Fruit fly (Drosophila melanogaster) whole organism, wandering third instar larva: ENCODE data around the gene CG43218.
A peak's percentile ranks its signal among the peaks of the same experiment; 100 is the strongest.

Experiments used
- CG9705 ChIP-seq: fragments of 200-800 bp; sonication (Bioruptor generic); optimal IDR thresholded peaks from 2 replicates; lab custom pipeline; 2018; ENCODE audit warnings: missing biosample characterization, mild to moderate bottlenecking, missing genetic modification characterization
- CrebA ChIP-seq: fragments of 200-800 bp; sonication (Bioruptor generic); optimal IDR thresholded peaks from 2 replicates; lab custom pipeline; 2016; ENCODE audit warnings: missing biosample characterization, mild to moderate bottlenecking, missing genetic modification characterization, borderline replicate concordance
- GATAd ChIP-seq: sonication (Bioruptor generic); optimal IDR thresholded peaks from 2 replicates; lab custom pipeline; 2016; ENCODE audit warnings: missing biosample characterization, missing genetic modification characterization
- HLH106 ChIP-seq: fragments of 200-800 bp; optimal IDR thresholded peaks from 3 replicates; lab custom pipeline; 2019; ENCODE audit warnings: missing biosample characterization, mild to moderate bottlenecking, missing genetic modification characterization, moderate library complexity
- Hnf4 ChIP-seq: fragments of 200-800 bp; sonication (Bioruptor generic); optimal IDR thresholded peaks from 2 replicates; lab custom pipeline; 2016; ENCODE audit warnings: missing biosample characterization, mild to moderate bottlenecking, missing genetic modification characterization
- Hr83 ChIP-seq: fragments of 200-300 bp; sonication (Bioruptor generic); optimal IDR thresholded peaks from 2 replicates; lab custom pipeline; 2016; ENCODE audit warnings: missing biosample characterization, mild to moderate bottlenecking, missing genetic modification characterization, moderate library complexity; ENCODE audit not compliant: poor library complexity, severe bottlenecking
- Myc ChIP-seq: fragments of >200 bp; optimal IDR thresholded peaks from 2 replicates; lab custom pipeline; 2017
- N ChIP-seq: fragments of >200 bp; optimal IDR thresholded peaks from 2 replicates; lab custom pipeline; 2018; ENCODE audit warnings: missing biosample characterization, missing external identifiers, missing genetic modification characterization
- OdsH ChIP-seq: fragments of 200-800 bp; sonication (Bioruptor generic); optimal IDR thresholded peaks from 2 replicates; lab custom pipeline; 2016; ENCODE audit warnings: missing biosample characterization, mild to moderate bottlenecking, missing genetic modification characterization
- Rel ChIP-seq, 2 experiments: fragments of 200-800 bp; sonication (Bioruptor generic) in 1 of 2; optimal IDR thresholded peaks; 2 replicates in 1 of 2; 3 replicates in 1 of 2; lab custom pipeline; 2016 to 2019; ENCODE audit warnings: mild to moderate bottlenecking in 2 of 2, missing biosample characterization in 2 of 2, missing genetic modification characterization in 2 of 2, moderate library complexity in 1 of 2
- Sp1 ChIP-seq: fragments of 200-800 bp; sonication (Bioruptor generic); optimal IDR thresholded peaks from 3 replicates; lab custom pipeline; 2019; ENCODE audit warnings: missing biosample characterization, mild to moderate bottlenecking, missing genetic modification characterization, moderate library complexity
- Vsx2 ChIP-seq: fragments of 200-300, 225-300 bp; sonication (Bioruptor generic); optimal IDR thresholded peaks from 2 replicates; lab custom pipeline; 2018; ENCODE audit warnings: missing biosample characterization, missing genetic modification characterization; ENCODE audit not compliant: partially characterized antibody
- dl ChIP-seq, 2 experiments: fragments of 175-275, 200-275 bp in 1 of 2; fragments of 200-275 bp in 1 of 2; sonication (Bioruptor generic); optimal IDR thresholded peaks; lab custom pipeline; 2018; ENCODE audit warnings: mild to moderate bottlenecking in 2 of 2, missing biosample characterization in 2 of 2, missing genetic modification characterization in 2 of 2, moderate library complexity in 2 of 2; ENCODE audit not compliant: partially characterized antibody in 2 of 2, insufficient read depth in 1 of 2
- dsf ChIP-seq: sonication (Bioruptor generic); optimal IDR thresholded peaks from 2 replicates; lab custom pipeline; 2016; ENCODE audit warnings: missing biosample characterization, missing genetic modification characterization, borderline replicate concordance
- ey ChIP-seq: fragments of 200-800 bp; sonication (Bioruptor generic); optimal IDR thresholded peaks from 2 replicates; lab custom pipeline; 2016; ENCODE audit warnings: missing biosample characterization, missing genetic modification characterization
- foxo ChIP-seq, 2 experiments: fragments of 200-800 bp; sonication (Bioruptor generic); optimal IDR thresholded peaks; 2 replicates in 1 of 2; 3 replicates in 1 of 2; lab custom pipeline; 2016 to 2017; ENCODE audit warnings: missing biosample characterization in 2 of 2, missing genetic modification characterization in 2 of 2
- h ChIP-seq: fragments of 200-800 bp; sonication (Bioruptor generic); optimal IDR thresholded peaks from 3 replicates; lab custom pipeline; 2016; ENCODE audit warnings: missing biosample characterization, mild to moderate bottlenecking, missing genetic modification characterization
- jim ChIP-seq: fragments of 175-275, 200-325 bp; sonication (Bioruptor generic); optimal IDR thresholded peaks from 2 replicates; lab custom pipeline; 2016; ENCODE audit warnings: missing biosample characterization, mild to moderate bottlenecking, missing genetic modification characterization
- pan ChIP-seq: fragments of >200 bp; optimal IDR thresholded peaks from 2 replicates; lab custom pipeline; 2017
- psq ChIP-seq: fragments of 200-800 bp; sonication (Bioruptor generic); optimal IDR thresholded peaks from 3 replicates; lab custom pipeline; 2017; ENCODE audit warnings: missing biosample characterization, mild to moderate bottlenecking, missing genetic modification characterization, moderate library complexity
- rgr ChIP-seq: fragments of 200-800 bp; sonication (Bioruptor generic); optimal IDR thresholded peaks from 3 replicates; lab custom pipeline; 2016; ENCODE audit warnings: missing biosample characterization, mild to moderate bottlenecking, missing genetic modification characterization
- sage ChIP-seq: fragments of 200-800 bp; sonication (Bioruptor generic); optimal IDR thresholded peaks from 2 replicates; lab custom pipeline; 2016; ENCODE audit warnings: missing biosample characterization, mild to moderate bottlenecking, missing genetic modification characterization
- sv ChIP-seq: fragments of 200-800 bp; sonication (Bioruptor generic); optimal IDR thresholded peaks from 3 replicates; lab custom pipeline; 2016; ENCODE audit warnings: missing biosample characterization, missing genetic modification characterization
- usp ChIP-seq: fragments of >200 bp; optimal IDR thresholded peaks from 2 replicates; lab custom pipeline; 2017; ENCODE audit warnings: missing biosample characterization, missing genetic modification characterization
- woc ChIP-seq: sonication (Bioruptor generic); optimal IDR thresholded peaks from 2 replicates; lab custom pipeline; 2016; ENCODE audit warnings: missing biosample characterization, mild to moderate bottlenecking, missing genetic modification characterization

The CG43218 gene

DNA sequence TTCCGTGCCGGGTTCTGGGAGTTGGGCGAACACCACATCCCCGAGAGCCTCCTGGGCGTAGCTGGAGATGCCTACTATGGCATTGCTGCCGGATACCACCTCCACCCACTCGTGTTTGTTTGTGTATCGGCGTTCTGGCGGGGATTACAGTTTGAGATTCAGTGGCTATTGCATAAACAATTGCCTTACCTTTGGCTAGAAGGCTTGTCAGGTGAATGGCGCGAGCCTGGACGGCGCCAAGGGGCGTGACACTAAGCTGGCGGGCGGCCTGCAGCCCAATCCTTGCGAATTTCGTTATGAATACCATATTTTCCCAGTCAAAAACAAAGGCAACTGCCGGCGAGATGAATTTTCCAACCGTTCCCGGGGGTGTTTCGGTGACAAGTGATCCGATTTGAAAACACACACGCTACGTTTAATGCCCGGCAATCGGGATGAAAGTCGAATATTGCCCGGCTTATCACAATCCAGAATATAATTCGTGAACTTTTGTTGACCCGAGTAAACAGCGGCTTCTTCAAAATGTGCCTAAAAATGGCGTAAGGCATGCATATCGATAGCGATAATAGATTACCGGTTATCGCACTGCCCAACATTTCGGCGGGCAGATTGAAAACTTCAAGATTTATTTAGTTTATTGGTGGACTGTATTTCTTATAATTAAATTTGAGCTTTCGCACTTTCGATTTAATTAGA lies 23.3 kb downstream of the CG43218 start, which contains the start of gene ppl:
ppl (minus strand) TSS at position 511 of the 696 bp plus-strand sequence.
- TF ChIP-seq jim (no peak), rgr (GFP tag; lab: Kevin White, UChicago) (no peak), CrebA (no peak), OdsH (GFP tag; lab: Kevin White, UChicago) (no peak), GATAd (GFP tag; lab: Kevin White, UChicago) (no peak), sv (no peak), sage (GFP tag; lab: Kevin White, UChicago) (no peak), foxo (GFP tag; optimal IDR thresholded peaks at IDR 0.05; lab: Kevin White, UChicago) (peak in 1 of 2 experiments; percentile 10), usp (GFP tag; lab: Kevin White, UChicago) (no peak), Vsx2 (GFP tag; lab: Kevin White, UChicago) (no peak), Myc (lab: Kevin White, UChicago) (peak; percentile 25), psq (GFP tag; lab: Kevin White, UChicago) (no peak), Hnf4 (GFP tag; lab: Kevin White, UChicago) (peak; percentile 36), Sp1 (peak; percentile 7), pan (lab: Kevin White, UChicago) (no peak), h (peak; percentile 27), N (GFP tag; lab: Kevin White, UChicago) (no peak), Rel (GFP tag; optimal IDR thresholded peaks at IDR 0.05; lab: Kevin White, UChicago) (no peak), Rel (tag; optimal IDR thresholded peaks at IDR 0.05; lab: Kevin White, UChicago) (peak; percentile 47)

DNA sequence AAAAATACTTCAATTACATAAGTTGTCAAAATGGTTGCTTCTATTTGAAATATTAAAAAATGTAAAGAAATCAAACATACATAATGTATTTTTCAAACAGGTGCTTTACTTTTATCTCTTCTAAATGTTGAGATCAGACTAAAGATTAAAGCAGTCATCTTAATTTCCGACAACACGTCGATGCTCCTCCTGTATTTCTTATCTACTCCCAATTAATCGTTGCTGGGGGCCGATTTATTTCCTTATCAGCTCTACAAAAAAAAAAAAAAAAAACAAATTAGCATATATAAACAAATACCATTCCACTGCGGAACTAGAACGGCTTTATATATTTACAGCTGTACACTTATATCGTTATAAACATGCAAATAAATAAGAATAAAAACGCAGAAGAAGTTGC lies 23.9 kb downstream of the CG43218 start:
- TF ChIP-seq woc (GFP tag; lab: Kevin White, UChicago): peak; percentile 19
- TF ChIP-seq dsf (GFP tag; lab: Kevin White, UChicago): no peak

DNA sequence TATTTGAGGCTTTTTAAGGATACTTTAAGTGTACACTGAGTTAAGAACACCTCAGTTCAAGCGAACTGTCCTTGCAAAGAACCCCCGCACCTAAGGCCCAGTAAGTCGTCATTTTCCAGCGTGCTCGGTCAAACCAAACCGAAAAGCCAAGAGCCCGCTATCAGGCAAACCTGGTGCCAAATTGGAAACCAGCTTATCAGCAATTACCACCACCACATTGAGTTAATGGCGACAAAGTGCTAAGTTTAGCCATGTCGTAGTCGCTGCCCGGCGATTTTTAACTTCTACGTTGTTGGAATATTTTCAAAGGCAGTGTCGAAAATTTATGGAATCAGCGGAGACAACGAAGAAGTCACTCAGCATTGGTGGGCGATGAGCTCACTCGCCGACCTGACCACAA lies 24.9 kb downstream of the CG43218 start:
- TF ChIP-seq Rel (GFP tag; optimal IDR thresholded peaks at IDR 0.05; lab: Kevin White, UChicago): no peak
- TF ChIP-seq Rel (tag; optimal IDR thresholded peaks at IDR 0.05; lab: Kevin White, UChicago): peak; percentile 22
- no peak for TF ChIP-seq usp (GFP tag; lab: Kevin White, UChicago)
- no peak for TF ChIP-seq HLH106 (tag; lab: Kevin White, UChicago)
- no peak for TF ChIP-seq ey
- TF ChIP-seq sv: no peak
- no peak for TF ChIP-seq woc (GFP tag; lab: Kevin White, UChicago)
- TF ChIP-seq dl (GFP tag; optimal IDR thresholded peaks at IDR 0.05; lab: Kevin White, UChicago; ENCODE audit: insufficient read depth in 1 of 2, partially characterized antibody in 2 of 2): no peak
- no peak for TF ChIP-seq dsf (GFP tag; lab: Kevin White, UChicago)

DNA sequence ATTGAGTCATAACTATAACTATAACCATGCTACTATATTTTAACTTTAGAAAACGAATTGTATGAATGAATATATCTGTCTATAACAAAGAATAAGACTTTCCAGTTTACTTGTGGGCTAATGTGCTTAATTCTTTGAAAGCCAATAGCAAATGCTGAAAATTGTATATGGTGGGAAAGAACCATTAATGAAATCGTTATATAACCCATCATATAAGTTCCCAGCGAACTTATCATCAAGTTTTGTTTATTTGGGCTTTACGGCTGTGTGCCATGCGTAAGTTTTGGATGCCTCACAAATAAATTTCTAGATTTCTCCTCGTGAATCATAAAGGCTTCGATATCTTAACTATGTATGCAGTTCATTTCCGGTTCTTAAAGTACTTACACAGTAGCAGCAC lies 26.0 kb downstream of the CG43218 start:
- TF ChIP-seq Hr83 (no peak), Rel (GFP tag; optimal IDR thresholded peaks at IDR 0.05; lab: Kevin White, UChicago) (no peak), Rel (tag; optimal IDR thresholded peaks at IDR 0.05; lab: Kevin White, UChicago) (peak; percentile 33), dsf (GFP tag; lab: Kevin White, UChicago) (no peak), HLH106 (tag; lab: Kevin White, UChicago) (no peak), CrebA (no peak), CG9705 (GFP tag; lab: Kevin White, UChicago) (no peak)

DNA sequence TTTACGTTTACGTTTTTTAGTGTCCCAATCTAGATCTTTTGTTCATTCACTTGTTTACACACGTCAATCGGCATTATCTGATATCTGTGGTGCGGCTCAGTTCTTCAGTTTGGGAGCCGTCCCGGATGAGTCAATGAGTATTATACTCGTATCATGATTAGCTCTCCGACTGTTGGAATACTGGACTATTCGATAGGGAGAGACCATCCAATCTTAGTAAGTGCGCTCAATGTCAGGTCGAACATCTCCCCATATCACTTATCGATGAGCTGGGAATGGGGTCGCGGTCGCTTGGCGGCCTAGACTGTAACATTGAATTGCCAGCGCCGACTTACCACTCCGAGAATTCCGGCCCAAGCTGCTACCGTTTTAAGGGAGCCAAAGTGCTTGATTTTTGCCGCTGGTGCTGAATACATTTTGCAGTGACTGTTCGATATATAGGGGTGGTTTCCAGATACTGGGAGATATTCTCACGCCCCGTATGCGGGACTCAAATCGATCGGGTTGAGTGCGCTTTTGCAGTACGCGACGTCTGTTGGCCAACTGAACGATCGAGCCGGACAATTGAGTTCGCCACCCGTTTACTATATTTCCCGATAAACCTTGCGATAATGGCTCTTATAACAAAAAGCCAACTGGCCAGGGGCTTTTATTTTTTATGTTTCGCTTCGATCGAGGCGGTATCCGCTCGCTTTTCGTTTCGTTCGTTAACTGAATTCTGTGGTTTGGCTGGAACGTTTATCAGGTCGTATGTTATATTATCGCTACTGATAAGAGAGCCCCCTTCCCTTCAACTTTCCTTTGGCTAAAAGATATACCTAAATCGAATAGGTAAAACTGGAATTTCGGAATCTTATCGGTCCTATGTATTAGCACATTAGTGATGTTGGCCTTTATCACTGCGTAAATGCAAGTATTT lies 27.2 kb downstream of the CG43218 start:
- TF ChIP-seq Rel (GFP tag; optimal IDR thresholded peaks at IDR 0.05; lab: Kevin White, UChicago) (no peak), Rel (tag; optimal IDR thresholded peaks at IDR 0.05; lab: Kevin White, UChicago) (peak; percentile 72), dsf (GFP tag; lab: Kevin White, UChicago) (no peak)
